Worm (Caenorhabditis elegans) whole organism, L1 larva: ENCODE measurements around the gene EEED8.4.

Source experiments
- C04F5.9 ChIP-seq: sonication (generic microtip); optimal IDR thresholded peaks from 2 replicates; lab custom pipeline; 2016; ENCODE audit warnings: missing genetic modification characterization, missing compliant biosample characterization
- Y116A8C.19 ChIP-seq: sonication (generic microtip); optimal IDR thresholded peaks from 2 replicates; lab custom pipeline; 2016; ENCODE audit warnings: missing compliant biosample characterization, missing genetic modification characterization, borderline replicate concordance
- ama-1 ChIP-seq: fragments of 150-350 bp; optimal IDR thresholded peaks from 2 replicates; lab custom pipeline; 2014
- ceh-63 ChIP-seq: fragments of 200-800 bp; sonication (Bioruptor generic); optimal IDR thresholded peaks from 2 replicates; lab custom pipeline; 2018; ENCODE audit warnings: mild to moderate bottlenecking, missing genetic modification characterization, missing compliant biosample characterization
- ceh-8 ChIP-seq: fragments of 200-800 bp; sonication (Bioruptor generic); optimal IDR thresholded peaks from 2 replicates; lab custom pipeline; 2018; ENCODE audit warnings: mild to moderate bottlenecking, missing genetic modification characterization, moderate library complexity, missing compliant biosample characterization
- ceh-82 ChIP-seq, 3 experiments: fragments of 150-350 bp in 1 of 3; sonication (generic microtip) in 2 of 3; optimal IDR thresholded peaks; 2 replicates each; lab custom pipeline; 2014 to 2017; ENCODE audit warnings: missing biosample characterization in 3 of 3, missing genetic modification characterization in 3 of 3
- ceh-90 ChIP-seq: sonication (generic microtip); optimal IDR thresholded peaks from 2 replicates; lab custom pipeline; 2016; ENCODE audit warnings: missing genetic modification characterization, missing compliant biosample characterization
- ces-1 ChIP-seq: fragments of 150-350 bp; optimal IDR thresholded peaks from 2 replicates; lab custom pipeline; 2014; ENCODE audit warnings: missing biosample characterization, missing genetic modification reagents, missing genetic modification characterization
- efl-1 ChIP-seq, 4 experiments: fragments of 150-350 bp; optimal IDR thresholded peaks in 3 of 4; peaks in 1 of 4; 1 replicate in 1 of 4; 2 replicates in 3 of 4; lab custom pipeline; 2014; ENCODE audit warnings: missing biosample characterization in 2 of 4, missing genetic modification characterization in 2 of 4, missing genetic modification reagents in 2 of 4
- efl-3 ChIP-seq: fragments of 200-800 bp; sonication (Bioruptor generic); optimal IDR thresholded peaks from 2 replicates; lab custom pipeline; 2018; ENCODE audit warnings: mild to moderate bottlenecking, missing genetic modification characterization, missing compliant biosample characterization
- egl-13 ChIP-seq: sonication (generic microtip); optimal IDR thresholded peaks from 2 replicates; lab custom pipeline; 2016; ENCODE audit warnings: missing genotype, missing genetic modification reagents, missing genetic modification characterization, missing compliant biosample characterization
- elt-2 ChIP-seq: sonication (generic microtip); optimal IDR thresholded peaks from 2 replicates; lab custom pipeline; 2016; ENCODE audit warnings: missing genetic modification characterization, mild to moderate bottlenecking, inconsistent platforms, missing compliant biosample characterization, missing genetic modification reagents
- elt-3 ChIP-seq, 6 experiments: fragments of 150-350 bp in 1 of 6; sonication (generic microtip); optimal IDR thresholded peaks; 2 replicates each; lab custom pipeline; 2017 to 2018; ENCODE audit warnings: missing biosample characterization in 6 of 6, missing genetic modification characterization in 6 of 6, inconsistent platforms in 1 of 6
- ets-5 ChIP-seq: fragments of 200-800 bp; sonication (Bioruptor generic); IDR thresholded peaks from 2 replicates; pipeline ENCODE4 v1.3.6; 2022; ENCODE audit warnings: missing genetic modification characterization, missing compliant biosample characterization
- fkh-8 ChIP-seq: sonication (generic microtip); optimal IDR thresholded peaks from 2 replicates; lab custom pipeline; 2016; ENCODE audit warnings: mild to moderate bottlenecking, missing genetic modification characterization, missing compliant biosample characterization
- fos-1 ChIP-seq: fragments of 150-350 bp; optimal IDR thresholded peaks from 2 replicates; lab custom pipeline; 2014; ENCODE audit warnings: missing biosample characterization, missing genetic modification characterization
- hlh-17 ChIP-seq: fragments of 200-800 bp; sonication (Bioruptor generic); optimal IDR thresholded peaks from 2 replicates; lab custom pipeline; 2018; ENCODE audit warnings: missing genetic modification characterization, mild to moderate bottlenecking, missing compliant biosample characterization, moderate library complexity, borderline replicate concordance
- hlh-4 ChIP-seq: sonication (generic microtip); optimal IDR thresholded peaks from 2 replicates; lab custom pipeline; 2016; ENCODE audit warnings: mild to moderate bottlenecking, missing genetic modification characterization, missing compliant biosample characterization
- jun-1 ChIP-seq: fragments of 150-350 bp; optimal IDR thresholded peaks from 2 replicates; lab custom pipeline; 2014; ENCODE audit warnings: missing biosample characterization, missing genetic modification reagents, missing genetic modification characterization
- lin-14 ChIP-seq: fragments of 200-800 bp; sonication (Bioruptor generic); optimal IDR thresholded peaks from 2 replicates; lab custom pipeline; 2018; ENCODE audit warnings: mild to moderate bottlenecking, missing genetic modification characterization, moderate library complexity, missing compliant biosample characterization
- lin-35 ChIP-seq, 2 experiments: fragments of 150-350 bp; optimal IDR thresholded peaks; 2 replicates each; lab custom pipeline; 2014; ENCODE audit warnings: missing biosample characterization in 2 of 2, missing genetic modification characterization in 2 of 2, missing genetic modification reagents in 2 of 2
- lin-39 ChIP-seq: fragments of 150-350 bp; optimal IDR thresholded peaks from 2 replicates; lab custom pipeline; 2014; ENCODE audit warnings: missing biosample characterization, missing genetic modification reagents, missing genetic modification characterization
- lir-3 ChIP-seq: sonication (generic microtip); optimal IDR thresholded peaks from 2 replicates; lab custom pipeline; 2016; ENCODE audit warnings: mild to moderate bottlenecking, missing genetic modification characterization, moderate library complexity, missing compliant biosample characterization; ENCODE audit not compliant: poor library complexity
- mab-9 ChIP-seq: fragments of 200-800 bp; sonication (Bioruptor generic); IDR thresholded peaks from 2 replicates; pipeline ENCODE4 v1.3.6; 2022; ENCODE audit warnings: missing genetic modification reagents, missing genetic modification characterization, missing compliant biosample characterization
- mef-2 ChIP-seq: fragments of 150-350 bp; optimal IDR thresholded peaks from 2 replicates; lab custom pipeline; 2014; ENCODE audit warnings: missing biosample characterization, missing genetic modification characterization
- nhr-19 ChIP-seq: fragments of 200-800 bp; sonication (Bioruptor generic); conservative IDR thresholded peaks from 2 replicates; pipeline ENCODE4 v1.3.6; 2022; ENCODE audit warnings: missing genetic modification characterization, missing compliant biosample characterization
- nhr-20 ChIP-seq: sonication (generic microtip); optimal IDR thresholded peaks from 2 replicates; lab custom pipeline; 2016; ENCODE audit warnings: mild to moderate bottlenecking, missing genetic modification characterization, missing compliant biosample characterization
- nhr-28 ChIP-seq: fragments of 150-350 bp; optimal IDR thresholded peaks from 2 replicates; lab custom pipeline; 2014; ENCODE audit warnings: missing biosample characterization, missing genetic modification characterization
- nhr-47 ChIP-seq: sonication (generic microtip); optimal IDR thresholded peaks from 2 replicates; lab custom pipeline; 2016; ENCODE audit warnings: mild to moderate bottlenecking, missing genetic modification characterization, moderate library complexity, missing compliant biosample characterization
- nhr-71 ChIP-seq: sonication (generic microtip); optimal IDR thresholded peaks from 2 replicates; lab custom pipeline; 2016; ENCODE audit warnings: mild to moderate bottlenecking, missing genetic modification characterization, moderate library complexity, missing compliant biosample characterization
- nhr-76 ChIP-seq: sonication (generic microtip); optimal IDR thresholded peaks from 2 replicates; lab custom pipeline; 2017; ENCODE audit warnings: missing biosample characterization, missing genetic modification characterization
- nhr-77 ChIP-seq: fragments of 150-350 bp; optimal IDR thresholded peaks from 2 replicates; lab custom pipeline; 2014; ENCODE audit warnings: missing biosample characterization, missing genetic modification characterization
- nhr-84 ChIP-seq: sonication (generic microtip); optimal IDR thresholded peaks from 2 replicates; lab custom pipeline; 2017; ENCODE audit warnings: missing biosample characterization, missing genetic modification characterization
- nhr-85 ChIP-seq: sonication (generic microtip); peaks from one replicate; lab custom pipeline; 2016; ENCODE audit warnings: missing genetic modification characterization, inconsistent platforms, missing compliant biosample characterization
- nhr-90 ChIP-seq: sonication (generic microtip); optimal IDR thresholded peaks from 2 replicates; lab custom pipeline; 2016; ENCODE audit warnings: mild to moderate bottlenecking, missing genetic modification characterization, missing compliant biosample characterization; ENCODE audit not compliant: poor library complexity
- pqm-1 ChIP-seq: sonication (generic microtip); optimal IDR thresholded peaks from 3 replicates; lab custom pipeline; 2017; ENCODE audit warnings: missing biosample characterization, missing genetic modification characterization
- rnt-1 ChIP-seq: sonication (generic microtip); optimal IDR thresholded peaks from 2 replicates; lab custom pipeline; 2016; ENCODE audit warnings: mild to moderate bottlenecking, missing genetic modification characterization, moderate library complexity, missing compliant biosample characterization
- sup-37 ChIP-seq: fragments of 200-800 bp; sonication (Bioruptor generic); optimal IDR thresholded peaks from 2 replicates; lab custom pipeline; 2018; ENCODE audit warnings: mild to moderate bottlenecking, missing genetic modification characterization, missing compliant biosample characterization
- unc-130 ChIP-seq: fragments of 150-350 bp; optimal IDR thresholded peaks from 2 replicates; lab custom pipeline; 2017; ENCODE audit warnings: missing biosample characterization, missing genetic modification characterization, inconsistent platforms
- unc-30 ChIP-seq: sonication (generic microtip); optimal IDR thresholded peaks from 2 replicates; lab custom pipeline; 2017; ENCODE audit warnings: missing biosample characterization, missing genetic modification characterization
- unc-62 ChIP-seq: fragments of 150-350 bp; optimal IDR thresholded peaks from 2 replicates; lab custom pipeline; 2014; ENCODE audit warnings: missing biosample characterization, missing genetic modification reagents, missing genetic modification characterization
- xbp-1 ChIP-seq: sonication (generic microtip); optimal IDR thresholded peaks from 2 replicates; lab custom pipeline; 2016; ENCODE audit warnings: missing genetic modification characterization, missing compliant biosample characterization
- zip-4 ChIP-seq: fragments of 200-800 bp; sonication (Bioruptor generic); optimal IDR thresholded peaks from 2 replicates; lab custom pipeline; 2018; ENCODE audit warnings: mild to moderate bottlenecking, missing genetic modification characterization, moderate library complexity, missing compliant biosample characterization
- ztf-11 ChIP-seq, 2 experiments: sonication (generic microtip); optimal IDR thresholded peaks; 2 replicates each; lab custom pipeline; 2016 to 2017; ENCODE audit warnings: missing genetic modification characterization in 2 of 2, missing biosample characterization in 1 of 2, missing compliant biosample characterization in 1 of 2
- ztf-4 ChIP-seq: fragments of 150-350 bp; optimal IDR thresholded peaks from 2 replicates; lab custom pipeline; 2014; ENCODE audit warnings: missing biosample characterization, missing genetic modification characterization

EEED8.4 gene

ce11 chrII:5408924-5409323 is at the start of gene EEED8.4, which contains the start of gene EEED8.12:
TSS of gene EEED8.4 (plus strand) at chrII:5409319.
TSS of gene EEED8.12 (minus strand) at chrII:5409024.
- TF ChIP-seq nhr-84 (no peak), nhr-76 (tag; lab: Kevin White, UChicago) (no peak), lin-39 (tag; lab: Kevin White, UChicago) (no peak), nhr-90 (tag; lab: Kevin White, UChicago) (no peak), ztf-4 (tag; lab: Kevin White, UChicago) (no peak), lir-3 (tag; lab: Kevin White, UChicago) (no peak), nhr-47 (tag; lab: Kevin White, UChicago) (no peak), fkh-8 (tag; lab: Kevin White, UChicago) (no peak), nhr-20 (tag; lab: Kevin White, UChicago) (no peak), unc-62 (GFP tag; lab: Kevin White, UChicago) (no peak), ceh-63 (GFP tag; lab: Kevin White, UChicago) (no peak), ceh-8 (GFP tag; lab: Kevin White, UChicago) (no peak), jun-1 (tag; lab: Kevin White, UChicago) (no peak), xbp-1 (no peak), elt-3 (tag; optimal IDR thresholded peaks at IDR 0.05; lab: Kevin White, UChicago) (no peak), mef-2 (tag; lab: Kevin White, UChicago) (no peak), ama-1 (lab: Kevin White, UChicago) (no peak), hlh-17 (no peak), ztf-11 (tag; optimal IDR thresholded peaks at IDR 0.05; lab: Kevin White, UChicago) (no peak)

ce11 chrII:5364516-5364915 is 44.6 kb upstream of the EEED8.4 start:
- no peak for TF ChIP-seq unc-130 (tag; lab: Kevin White, UChicago)
- no peak for TF ChIP-seq mab-9 (GFP tag; lab: Robert Waterston, UW)
- no peak for TF ChIP-seq nhr-77
- TF ChIP-seq Y116A8C.19 (tag; lab: Kevin White, UChicago) = no peak
- TF ChIP-seq efl-3 (GFP tag; lab: Kevin White, UChicago) = no peak
- TF ChIP-seq C04F5.9 (tag; lab: Kevin White, UChicago) = no peak
- no peak for TF ChIP-seq egl-13 (tag; lab: Kevin White, UChicago)
- no peak for TF ChIP-seq fkh-8 (tag; lab: Kevin White, UChicago)
- TF ChIP-seq lin-14 (GFP tag; lab: Kevin White, UChicago) = no peak
- TF ChIP-seq ceh-90 (tag; lab: Kevin White, UChicago) = no peak
- TF ChIP-seq fos-1 (tag; lab: Kevin White, UChicago) = no peak
- no peak for TF ChIP-seq ets-5 (GFP tag; lab: Robert Waterston, UW)
- TF ChIP-seq ceh-63 (GFP tag; lab: Kevin White, UChicago) = no peak
- no peak for TF ChIP-seq pqm-1
- no peak for TF ChIP-seq unc-30 (tag; lab: Kevin White, UChicago)
- TF ChIP-seq nhr-28 (tag; lab: Kevin White, UChicago) = no peak
- no peak for TF ChIP-seq ces-1 (GFP tag; lab: Kevin White, UChicago)
- no peak for TF ChIP-seq efl-1 (optimal IDR thresholded peaks at IDR 0.05; lab: Kevin White, UChicago)
- TF ChIP-seq efl-1 (GFP tag; optimal IDR thresholded peaks at IDR 0.05 in 1 of 2; lab: Kevin White, UChicago) = no peak

ce11 chrII:5365645-5366044 is 43.5 kb upstream of the EEED8.4 start, which contains the start of gene F09E5.16:
TSS of gene F09E5.16 (minus strand) at chrII:5365745.
- TF ChIP-seq lin-14 (GFP tag; lab: Kevin White, UChicago) = peak; percentile 9
- no peak for TF ChIP-seq xbp-1
- TF ChIP-seq elt-2 (tag; lab: Kevin White, UChicago) = no peak

- no peak for TF ChIP-seq nhr-85 (tag; lab: Kevin White, UChicago)
- no peak for TF ChIP-seq lin-35 (GFP tag; optimal IDR thresholded peaks at IDR 0.05; lab: Kevin White, UChicago)
- no peak for TF ChIP-seq rnt-1
- TF ChIP-seq fkh-8 (tag; lab: Kevin White, UChicago) = no peak
- TF ChIP-seq nhr-19 (GFP tag; lab: Robert Waterston, UW) = no peak
- no peak for TF ChIP-seq ces-1 (GFP tag; lab: Kevin White, UChicago)
- no peak for TF ChIP-seq nhr-71 (tag; lab: Kevin White, UChicago)
- TF ChIP-seq ceh-82 (tag; optimal IDR thresholded peaks at IDR 0.05; lab: Kevin White, UChicago) = no peak
- TF ChIP-seq zip-4 (GFP tag; lab: Kevin White, UChicago) = no peak
- TF ChIP-seq jun-1 (tag; lab: Kevin White, UChicago) = no peak
- TF ChIP-seq hlh-4 (tag; lab: Kevin White, UChicago) = no peak
- TF ChIP-seq sup-37 (GFP tag; lab: Kevin White, UChicago) = no peak
- no peak for TF ChIP-seq egl-13 (tag; lab: Kevin White, UChicago)
These were observed 38.5 kb upstream of the EEED8.4 start, which contains the start of gene F09E5.12 for ce11 chrII:5370641-5371040. TSS of gene F09E5.12 (minus strand) at chrII:5370741.
